Fruit fly (Drosophila melanogaster) whole organism: Measurements from ENCODE around the gene Jasper.

ENCODE experiments used
- CG8478 ChIP-seq: fragments of >200 bp; optimal IDR thresholded peaks from 2 replicates; lab custom pipeline; 2018; ENCODE audit warnings: inconsistent platforms
- EcR ChIP-seq, 2 experiments: fragments of >200 bp; optimal IDR thresholded peaks; 2 replicates each; lab custom pipeline; 2017; ENCODE audit warnings: missing biosample characterization in 2 of 2, missing genetic modification characterization in 2 of 2, missing genetic modification reagents in 2 of 2
- pan ChIP-seq: fragments of >200 bp; optimal IDR thresholded peaks from 2 replicates; lab custom pipeline; 2017
- psq ChIP-seq: fragments of >200 bp; optimal IDR thresholded peaks from 2 replicates; lab custom pipeline; 2017

dm6 chr3R:30061154-30061482 is 8.8 kb downstream of the Jasper start:
- TF ChIP-seq pan (lab: Kevin White, UChicago) (no peak), EcR (GFP tag; optimal IDR thresholded peaks at IDR 0.05; lab: Kevin White, UChicago) (no peak), psq (lab: Kevin White, UChicago) (no peak), CG8478 (lab: Kevin White, UChicago) (no peak)
